Fruit fly (Drosophila melanogaster) whole organism, embryonic: ENCODE results near the gene Sf3b1.

Experiments
- BEAF-32 ChIP-seq: fragments of 200-800 bp; sonication (Bioruptor generic); optimal IDR thresholded peaks from 3 replicates; lab custom pipeline; 2017; ENCODE audit warnings: missing biosample characterization, missing genetic modification characterization, mild to moderate bottlenecking, moderate library complexity, missing genetic modification reagents
- Bteb2 ChIP-seq: fragments of 200-800 bp; sonication (Bioruptor generic); optimal IDR thresholded peaks from 2 replicates; lab custom pipeline; 2016; ENCODE audit warnings: missing biosample characterization, missing genetic modification characterization
- CG10267 ChIP-seq: fragments of 200-800 bp; sonication (Bioruptor generic); optimal IDR thresholded peaks from 2 replicates; lab custom pipeline; 2018; ENCODE audit warnings: missing biosample characterization, mild to moderate bottlenecking, missing genetic modification characterization, moderate library complexity
- CG10366 ChIP-seq: fragments of 200-800 bp; sonication (Bioruptor generic); IDR thresholded peaks from 2 replicates; pipeline ENCODE4 v1.3.6; 2022; ENCODE audit warnings: missing biosample characterization, missing genetic modification characterization
- CG11247 ChIP-seq: fragments of 200-800 bp; sonication (Bioruptor generic); IDR thresholded peaks from 2 replicates; pipeline ENCODE4 v1.3.6; 2022; ENCODE audit warnings: missing biosample characterization, missing genetic modification characterization
- CG12391 ChIP-seq: fragments of 200-800 bp; sonication (Bioruptor generic); optimal IDR thresholded peaks from 3 replicates; lab custom pipeline; 2018; ENCODE audit warnings: missing biosample characterization, mild to moderate bottlenecking, missing genetic modification characterization, moderate library complexity
- CG12659 ChIP-seq: fragments of 200-800 bp; sonication (Bioruptor generic); optimal IDR thresholded peaks from 3 replicates; lab custom pipeline; 2017; ENCODE audit warnings: mild to moderate bottlenecking, missing biosample characterization, missing genetic modification reagents, missing genetic modification characterization
- CG14965 ChIP-seq: fragments of 200-800 bp; sonication (Bioruptor generic); optimal IDR thresholded peaks from 2 replicates; lab custom pipeline; 2016; ENCODE audit warnings: missing biosample characterization, missing genetic modification characterization, borderline replicate concordance
- CG18476 ChIP-seq: fragments of 200-800 bp; sonication (Bioruptor generic); optimal IDR thresholded peaks from 2 replicates; lab custom pipeline; 2016; ENCODE audit warnings: missing biosample characterization, mild to moderate bottlenecking, missing genetic modification characterization
- CG18619 ChIP-seq: fragments of 200-800 bp; sonication (Bioruptor generic); optimal IDR thresholded peaks from 3 replicates; lab custom pipeline; 2017; ENCODE audit warnings: missing biosample characterization, mild to moderate bottlenecking, missing genetic modification characterization
- CG31365 ChIP-seq: fragments of 200-800 bp; sonication (Bioruptor generic); optimal IDR thresholded peaks from 2 replicates; lab custom pipeline; 2018; ENCODE audit warnings: missing biosample characterization, mild to moderate bottlenecking, missing genetic modification characterization
- CG42726 ChIP-seq: fragments of 200-800 bp; sonication (Bioruptor generic); IDR thresholded peaks from 2 replicates; pipeline ENCODE4 v1.3.6; 2022; ENCODE audit warnings: missing biosample characterization, missing genetic modification characterization; ENCODE audit not compliant: partially characterized antibody
- CG6683 ChIP-seq: fragments of 200-800 bp; sonication (Bioruptor generic); optimal IDR thresholded peaks from 2 replicates; lab custom pipeline; 2017; ENCODE audit warnings: missing biosample characterization, mild to moderate bottlenecking, missing genetic modification characterization, missing genetic modification reagents
- CG7357 ChIP-seq: fragments of 200-800 bp; sonication (Bioruptor generic); IDR thresholded peaks from 3 replicates; pipeline ENCODE4 v1.3.6; 2022; ENCODE audit warnings: missing biosample characterization, missing genetic modification characterization
- CG7745 ChIP-seq: fragments of 200-800 bp; sonication (Bioruptor generic); optimal IDR thresholded peaks from 2 replicates; lab custom pipeline; 2018; ENCODE audit warnings: missing biosample characterization, mild to moderate bottlenecking, missing genetic modification characterization, moderate library complexity
- CG7987 ChIP-seq: fragments of 200-800 bp; sonication (Bioruptor generic); optimal IDR thresholded peaks from 2 replicates; lab custom pipeline; 2018; ENCODE audit warnings: missing biosample characterization, mild to moderate bottlenecking, missing genetic modification characterization, moderate library complexity
- CG8944 ChIP-seq: fragments of 200-800 bp; sonication (Bioruptor generic); optimal IDR thresholded peaks from 3 replicates; lab custom pipeline; 2016; ENCODE audit warnings: missing biosample characterization, missing genetic modification characterization
- GATAe ChIP-seq: fragments of 200-800 bp; sonication (Bioruptor generic); conservative IDR thresholded peaks from 2 replicates; pipeline ENCODE4 v1.3.6; 2022; ENCODE audit warnings: missing biosample characterization, missing genetic modification characterization
- H2.0 ChIP-seq: fragments of 200-800 bp; sonication (Bioruptor generic); IDR thresholded peaks from 2 replicates; pipeline ENCODE4 v1.3.6; 2022; ENCODE audit warnings: missing biosample characterization, missing genetic modification characterization
- HLHmδ ChIP-seq: fragments of 200-800 bp; sonication (Bioruptor generic); optimal IDR thresholded peaks from 2 replicates; lab custom pipeline; 2018; ENCODE audit warnings: missing biosample characterization, mild to moderate bottlenecking, missing genetic modification characterization, moderate library complexity
- Kr ChIP-seq: fragments of 200-800 bp; sonication (Bioruptor generic); optimal IDR thresholded peaks from 2 replicates; lab custom pipeline; 2017; ENCODE audit warnings: missing biosample characterization, mild to moderate bottlenecking, missing genetic modification characterization
- Nf-YA ChIP-seq: fragments of 200-800 bp; sonication (Bioruptor generic); IDR thresholded peaks from 2 replicates; pipeline ENCODE4 v1.3.6; 2022; ENCODE audit warnings: missing biosample characterization, missing genetic modification characterization
- Nf-YB ChIP-seq: fragments of 200-800 bp; sonication (Bioruptor generic); optimal IDR thresholded peaks from 3 replicates; lab custom pipeline; 2019; ENCODE audit warnings: missing biosample characterization, mild to moderate bottlenecking, missing genetic modification characterization, moderate library complexity
- Nf-YC ChIP-seq: fragments of 200-800 bp; optimal IDR thresholded peaks from 3 replicates; lab custom pipeline; 2019; ENCODE audit warnings: missing biosample characterization, mild to moderate bottlenecking, missing genetic modification characterization, moderate library complexity
- NfI ChIP-seq: fragments of 200-800 bp; sonication (Bioruptor generic); optimal IDR thresholded peaks from 3 replicates; lab custom pipeline; 2018; ENCODE audit warnings: missing biosample characterization, mild to moderate bottlenecking, missing genetic modification characterization, moderate library complexity
- Oaz ChIP-seq: fragments of 200-800 bp; sonication (Bioruptor generic); IDR thresholded peaks from 2 replicates; pipeline ENCODE4 v1.3.6; 2022; ENCODE audit warnings: missing biosample characterization, missing genetic modification characterization
- Rfx ChIP-seq: fragments of 200-800 bp; sonication (Bioruptor generic); IDR thresholded peaks from 2 replicates; pipeline ENCODE4 v1.3.6; 2022; ENCODE audit warnings: missing biosample characterization, missing genetic modification characterization
- Sox100B ChIP-seq: fragments of 200-800 bp; sonication (Bioruptor generic); optimal IDR thresholded peaks from 3 replicates; lab custom pipeline; 2018; ENCODE audit warnings: missing biosample characterization, mild to moderate bottlenecking, missing genetic modification characterization
- br ChIP-seq: fragments of >200 bp; optimal IDR thresholded peaks from 2 replicates; lab custom pipeline; 2017
- chm ChIP-seq: fragments of 200-800 bp; sonication (Bioruptor generic); IDR thresholded peaks from 2 replicates; pipeline ENCODE4 v1.3.6; 2022; ENCODE audit warnings: missing biosample characterization, missing genetic modification characterization
- ewg ChIP-seq: fragments of 200-800 bp; sonication (Bioruptor generic); optimal IDR thresholded peaks from 3 replicates; lab custom pipeline; 2017; ENCODE audit warnings: mild to moderate bottlenecking, missing biosample characterization, missing genetic modification reagents, missing genetic modification characterization
- fd102C ChIP-seq: fragments of 200-800 bp; sonication (Bioruptor generic); optimal IDR thresholded peaks from 2 replicates; lab custom pipeline; 2018; ENCODE audit warnings: missing biosample characterization, mild to moderate bottlenecking, missing genetic modification characterization, moderate library complexity
- fru ChIP-seq: fragments of >200 bp; optimal IDR thresholded peaks from 2 replicates; lab custom pipeline; 2017
- gce ChIP-seq: fragments of 200-800 bp; sonication (Bioruptor generic); IDR thresholded peaks from 3 replicates; pipeline ENCODE4 v1.3.6; 2022; ENCODE audit warnings: missing biosample characterization, missing genetic modification characterization
- gcm2 ChIP-seq: fragments of 200-800 bp; sonication (Bioruptor generic); optimal IDR thresholded peaks from 2 replicates; lab custom pipeline; 2016; ENCODE audit warnings: missing biosample characterization, missing genetic modification characterization
- gsb-n ChIP-seq: fragments of 200-800 bp; sonication (Bioruptor generic); optimal IDR thresholded peaks from 3 replicates; lab custom pipeline; 2018; ENCODE audit warnings: missing biosample characterization, mild to moderate bottlenecking, missing genetic modification characterization
- ind ChIP-seq: fragments of 200-800 bp; sonication (Bioruptor generic); optimal IDR thresholded peaks from 3 replicates; lab custom pipeline; 2016; ENCODE audit warnings: missing biosample characterization, missing genetic modification characterization
- lab ChIP-seq: fragments of 200-800 bp; sonication (Bioruptor generic); optimal IDR thresholded peaks from 3 replicates; lab custom pipeline; 2017; ENCODE audit warnings: missing biosample characterization, missing genetic modification characterization, mild to moderate bottlenecking, moderate library complexity, missing genetic modification reagents
- oc ChIP-seq: fragments of 200-800 bp; sonication (Bioruptor generic); optimal IDR thresholded peaks from 2 replicates; lab custom pipeline; 2018; ENCODE audit warnings: missing biosample characterization, mild to moderate bottlenecking, missing genetic modification characterization, moderate library complexity
- pfk ChIP-seq: fragments of 200-800 bp; sonication (Bioruptor generic); optimal IDR thresholded peaks from 2 replicates; lab custom pipeline; 2018; ENCODE audit warnings: missing biosample characterization, mild to moderate bottlenecking, missing genetic modification characterization, moderate library complexity
- prd ChIP-seq, 3 experiments: fragments of >200 bp in 2 of 3; fragments of 200-800 bp in 1 of 3; sonication (Bioruptor generic) in 1 of 3; optimal IDR thresholded peaks in 2 of 3; IDR thresholded peaks in 1 of 3; 2 replicates in 2 of 3; 3 replicates in 1 of 3; pipeline versions ENCODE4 v1.3.6 to Lab custom; 2017 to 2022; ENCODE audit warnings: missing biosample characterization in 1 of 3, missing genetic modification characterization in 1 of 3
- row ChIP-seq: fragments of 200-800 bp; sonication (Bioruptor generic); IDR thresholded peaks from 3 replicates; pipeline ENCODE4 v1.3.6; 2022; ENCODE audit warnings: missing biosample characterization, missing genetic modification characterization
- seq ChIP-seq: fragments of 200-800 bp; sonication (Bioruptor generic); IDR thresholded peaks from 2 replicates; pipeline ENCODE4 v1.3.6; 2022; ENCODE audit warnings: missing biosample characterization, missing genetic modification characterization
- sim ChIP-seq: fragments of 200-800 bp; sonication (Bioruptor generic); IDR thresholded peaks from 2 replicates; pipeline ENCODE4 v1.3.6; 2022; ENCODE audit warnings: missing biosample characterization, missing genetic modification characterization
- sob ChIP-seq: fragments of 200-800 bp; sonication (Bioruptor generic); IDR thresholded peaks from 2 replicates; pipeline ENCODE4 v1.3.6; 2022; ENCODE audit warnings: missing biosample characterization, missing genetic modification characterization
- tap ChIP-seq: fragments of 200-800 bp; optimal IDR thresholded peaks from 3 replicates; lab custom pipeline; 2019; ENCODE audit warnings: missing biosample characterization, mild to moderate bottlenecking, missing genetic modification characterization, moderate library complexity
- tll ChIP-seq, 2 experiments: fragments of 200-800 bp in 1 of 2; fragments of >200 bp in 1 of 2; sonication (Bioruptor generic) in 1 of 2; optimal IDR thresholded peaks; 2 replicates each; lab custom pipeline; 2017 to 2019; ENCODE audit warnings: missing biosample characterization in 2 of 2, missing genetic modification characterization in 2 of 2, mild to moderate bottlenecking in 1 of 2, moderate library complexity in 1 of 2
- usp ChIP-seq: fragments of >200 bp; optimal IDR thresholded peaks from 2 replicates; lab custom pipeline; 2017; ENCODE audit warnings: missing biosample characterization, missing genetic modification characterization
- vnd ChIP-seq: fragments of 200-800 bp; sonication (Bioruptor generic); IDR thresholded peaks from 3 replicates; pipeline ENCODE4 v1.3.6; 2022; ENCODE audit warnings: missing biosample characterization, missing genetic modification characterization; ENCODE audit not compliant: partially characterized antibody
- zen ChIP-seq: fragments of 200-800 bp; sonication (Bioruptor generic); optimal IDR thresholded peaks from 3 replicates; lab custom pipeline; 2018; ENCODE audit warnings: missing biosample characterization, mild to moderate bottlenecking, missing genetic modification characterization, moderate library complexity

The Sf3b1 gene

dm6 chr2L:574226-574625, 6.1 kb downstream of the Sf3b1 start, which contains the start of the genes Ipk2 and cold (continued):
- TF ChIP-seq CG12659 (GFP tag; lab: Kevin White, UChicago) = peak; percentile 93
- TF ChIP-seq CG14965 (GFP tag; lab: Kevin White, UChicago) = no peak
- peak; percentile 86; the same call in 1 of the 2 replicates for TF ChIP-seq sob
- TF ChIP-seq lab = peak; percentile 91
- TF ChIP-seq CG7745 = no peak
- TF ChIP-seq CG6683 (GFP tag; lab: Kevin White, UChicago) = peak; percentile 66
- TF ChIP-seq CG18619 (GFP tag; lab: Kevin White, UChicago) = peak; percentile 85
- TF ChIP-seq CG11247 (GFP tag; lab: Robert Waterston, UW) = peak; percentile 64
- peak; percentile 42 for TF ChIP-seq fd102C (GFP tag; lab: Kevin White, UChicago)
- TF ChIP-seq CG42726 (GFP tag; lab: Robert Waterston, UW) = no peak
- TF ChIP-seq tll (GFP tag; optimal IDR thresholded peaks at IDR 0.05; lab: Kevin White, UChicago) = peak; percentile 12 to 46
- no peak for TF ChIP-seq Oaz (GFP tag; lab: Robert Waterston, UW)
- peak; percentile 84 for TF ChIP-seq CG12391 (tag; lab: Kevin White, UChicago)
- TF ChIP-seq Nf-YB (GFP tag; lab: Kevin White, UChicago) = peak; percentile 64
- TF ChIP-seq CG7987 (GFP tag; lab: Kevin White, UChicago) = peak; percentile 76
- TF ChIP-seq pfk (GFP tag; lab: Kevin White, UChicago) = no peak
- TF ChIP-seq sim (GFP tag; lab: Robert Waterston, UW) = no peak
- TF ChIP-seq CG31365 (tag; lab: Kevin White, UChicago) = peak; percentile 12
- TF ChIP-seq ind (GFP tag; lab: Kevin White, UChicago) = peak; percentile 83
- TF ChIP-seq CG18476 = peak; percentile 85
- peak; percentile 99 for TF ChIP-seq CG10267 (tag; lab: Kevin White, UChicago)
- TF ChIP-seq HLHmδ = no peak
- TF ChIP-seq usp (GFP tag; lab: Kevin White, UChicago) = no peak
- TF ChIP-seq CG10366 (GFP tag; lab: Robert Waterston, UW) = peak; percentile 60
- TF ChIP-seq gce (GFP tag; lab: Robert Waterston, UW) = no peak
- TF ChIP-seq zen (tag; lab: Kevin White, UChicago) = peak; percentile 85
- no peak for TF ChIP-seq prd (optimal IDR thresholded peaks at IDR 0.05; lab: Kevin White, UChicago)
- peak; percentile 82 for TF ChIP-seq prd (GFP tag; IDR thresholded peaks at IDR 0.05; lab: Robert Waterston, UW)
- no peak for TF ChIP-seq fru (lab: Kevin White, UChicago)
- peak; percentile 31 for TF ChIP-seq CG8944 (GFP tag; lab: Kevin White, UChicago)
- peak; percentile 56; the same call in 1 of the 2 replicates for TF ChIP-seq GATAe (GFP tag; lab: Robert Waterston, UW)
- TF ChIP-seq oc (tag; lab: Kevin White, UChicago) = no peak
- no peak for TF ChIP-seq seq
- peak; percentile 80 for TF ChIP-seq Nf-YC
- TF ChIP-seq ewg (GFP tag; lab: Kevin White, UChicago) = peak; percentile 83
- peak; percentile 85 for TF ChIP-seq NfI (GFP tag; lab: Kevin White, UChicago)
- peak; percentile 87 for TF ChIP-seq Bteb2 (GFP tag; lab: Kevin White, UChicago)
- peak; percentile 59 for TF ChIP-seq H2.0 (GFP tag; lab: Robert Waterston, UW)
- no peak for TF ChIP-seq br (lab: Kevin White, UChicago)
- peak; percentile 57; the same call in 1 of the 3 replicates for TF ChIP-seq CG7357 (GFP tag; lab: Robert Waterston, UW)
- peak; percentile 53 for TF ChIP-seq gcm2 (GFP tag; lab: Kevin White, UChicago)
- TF ChIP-seq Rfx (GFP tag; lab: Robert Waterston, UW) = peak; percentile 90
- TF ChIP-seq chm = no peak
- peak; percentile 46 for TF ChIP-seq BEAF-32 (GFP tag; lab: Kevin White, UChicago)
- TF ChIP-seq gsb-n = no peak
- TF ChIP-seq vnd = no peak
- TF ChIP-seq row = peak; percentile 95
- TF ChIP-seq Kr = no peak
- no peak for TF ChIP-seq tap
- TF ChIP-seq Nf-YA (GFP tag; lab: Robert Waterston, UW) = 0 out of 2 replicates have a peak, but pooled peaks have one; percentile 17
- TF ChIP-seq Sox100B (GFP tag; lab: Kevin White, UChicago) = no peak
